Worm (Caenorhabditis elegans) whole organism, L4 larva: ENCODE results near the gene F17H10.1.
A peak's percentile ranks its signal among the peaks of the same experiment; 100 is the strongest.

Source experiments
- F44E2.7 ChIP-seq: fragments of 200-800 bp; sonication (Bioruptor generic); IDR thresholded peaks from 2 replicates; pipeline ENCODE4 v2.1.2; 2022; ENCODE audit warnings: missing genetic modification characterization, missing compliant biosample characterization
- R02D3.7 ChIP-seq: fragments of 150-350 bp; sonication (generic microtip); optimal IDR thresholded peaks from 3 replicates; lab custom pipeline; 2014; ENCODE audit warnings: missing biosample characterization, missing genetic modification characterization
- T20F7.1 ChIP-seq: fragments of 200-800 bp; sonication (Bioruptor generic); optimal IDR thresholded peaks from 2 replicates; lab custom pipeline; 2018; ENCODE audit warnings: mild to moderate bottlenecking, missing genetic modification characterization, missing compliant biosample characterization
- Y105C5A.15 ChIP-seq: fragments of 200-800 bp; sonication (Bioruptor generic); IDR thresholded peaks from 2 replicates; pipeline ENCODE4 v1.3.6; 2022; ENCODE audit warnings: missing genetic modification characterization, missing compliant biosample characterization
- Y5F2A.4 ChIP-seq: fragments of 200-800 bp; sonication (Bioruptor generic); optimal IDR thresholded peaks from 2 replicates; lab custom pipeline; 2018; ENCODE audit warnings: mild to moderate bottlenecking, missing genetic modification characterization, missing compliant biosample characterization
- aha-1 ChIP-seq: fragments of 150-350 bp; peaks from one replicate; lab custom pipeline; 2014; ENCODE audit warnings: missing biosample characterization, missing genetic modification characterization
- arid-1 ChIP-seq: fragments of 200-800 bp; sonication (Bioruptor generic); conservative IDR thresholded peaks from 2 replicates; pipeline ENCODE4 v1.3.6; 2022; ENCODE audit warnings: missing genetic modification reagents, missing genetic modification characterization, missing compliant biosample characterization
- attf-4 ChIP-seq: sonication (generic microtip); optimal IDR thresholded peaks from 3 replicates; lab custom pipeline; 2017; ENCODE audit warnings: missing biosample characterization, missing genetic modification characterization
- ceh-20 ChIP-seq: fragments of 200-800 bp; sonication (Bioruptor generic); IDR thresholded peaks from 2 replicates; pipeline ENCODE4 v1.3.6; 2022; ENCODE audit warnings: missing genetic modification reagents, missing genetic modification characterization, missing compliant biosample characterization
- ceh-28 ChIP-seq: fragments of 150-350 bp; optimal IDR thresholded peaks from 2 replicates; lab custom pipeline; 2014; ENCODE audit warnings: missing biosample characterization, missing genetic modification reagents, missing genetic modification characterization
- ceh-32 ChIP-seq: sonication (generic microtip); optimal IDR thresholded peaks from 2 replicates; lab custom pipeline; 2016; ENCODE audit warnings: mild to moderate bottlenecking, missing genetic modification characterization, missing compliant biosample characterization; ENCODE audit not compliant: poor library complexity
- daf-12 ChIP-seq: fragments of 150-350 bp; optimal IDR thresholded peaks from 2 replicates; lab custom pipeline; 2014; ENCODE audit warnings: missing biosample characterization, missing genetic modification reagents, missing genetic modification characterization
- daf-19 ChIP-seq: fragments of 200-800 bp; sonication (Bioruptor generic); conservative IDR thresholded peaks from 2 replicates; pipeline ENCODE4 v1.3.6; 2022; ENCODE audit warnings: missing genetic modification characterization, missing compliant biosample characterization
- dmd-8 ChIP-seq: fragments of 200-800 bp; sonication (Bioruptor generic); IDR thresholded peaks from 2 replicates; pipeline ENCODE4 v1.3.6; 2022; ENCODE audit warnings: missing genetic modification characterization, missing compliant biosample characterization
- egl-27 ChIP-seq: sonication (generic microtip); optimal IDR thresholded peaks from 3 replicates; lab custom pipeline; 2017; ENCODE audit warnings: missing biosample characterization, missing genetic modification reagents, missing genetic modification characterization
- fkh-10 ChIP-seq: fragments of 150-350 bp; optimal IDR thresholded peaks from 2 replicates; lab custom pipeline; 2014; ENCODE audit warnings: missing biosample characterization, missing genetic modification reagents, missing genetic modification characterization
- gei-8 ChIP-seq: fragments of 200-800 bp; sonication (Bioruptor generic); optimal IDR thresholded peaks from 2 replicates; lab custom pipeline; 2018; ENCODE audit warnings: mild to moderate bottlenecking, missing genetic modification characterization, missing compliant biosample characterization
- hlh-30 ChIP-seq: sonication (generic microtip); optimal IDR thresholded peaks from 2 replicates; lab custom pipeline; 2017; ENCODE audit warnings: antibody characterized with exemption, mild to moderate bottlenecking, missing genetic modification characterization, missing compliant biosample characterization; ENCODE audit not compliant: insufficient read depth
- hmg-1.1 ChIP-seq: fragments of 200-800 bp; sonication (Bioruptor generic); IDR thresholded peaks from 2 replicates; pipeline ENCODE4 v1.3.6; 2022; ENCODE audit warnings: missing genetic modification reagents, missing genetic modification characterization, missing compliant biosample characterization
- lin-1 ChIP-seq: fragments of 200-800 bp; sonication (Bioruptor generic); IDR thresholded peaks from 2 replicates; pipeline ENCODE4 v1.3.6; 2022; ENCODE audit warnings: missing genetic modification reagents, missing genetic modification characterization, missing compliant biosample characterization
- lin-15B ChIP-seq: fragments of 150-350 bp; sonication (generic microtip); optimal IDR thresholded peaks from 3 replicates; lab custom pipeline; 2014; ENCODE audit warnings: missing biosample characterization, missing genetic modification characterization
- lin-39 ChIP-seq: fragments of 150-350 bp; optimal IDR thresholded peaks from 2 replicates; lab custom pipeline; 2014; ENCODE audit warnings: missing biosample characterization, missing genetic modification reagents, missing genetic modification characterization
- lir-3 ChIP-seq: sonication (generic microtip); optimal IDR thresholded peaks from 2 replicates; lab custom pipeline; 2016; ENCODE audit warnings: mild to moderate bottlenecking, missing genetic modification characterization, missing compliant biosample characterization
- lsy-2 ChIP-seq, 2 experiments: fragments of 150-350 bp in 1 of 2; sonication (generic microtip) in 1 of 2; optimal IDR thresholded peaks; 2 replicates each; lab custom pipeline; 2014 to 2017; ENCODE audit warnings: missing biosample characterization in 2 of 2, missing genetic modification characterization in 2 of 2
- madf-5 ChIP-seq, 2 experiments: fragments of 200-800 bp; sonication (Bioruptor generic); IDR thresholded peaks; 2 replicates each; pipeline ENCODE4 v1.3.6; 2022; ENCODE audit warnings: missing compliant biosample characterization in 2 of 2, missing genetic modification characterization in 2 of 2
- mdl-1 ChIP-seq, 2 experiments: fragments of 150-350 bp in 1 of 2; sonication (generic microtip) in 1 of 2; optimal IDR thresholded peaks; 2 replicates each; lab custom pipeline; 2014 to 2017; ENCODE audit warnings: missing biosample characterization in 2 of 2, missing genetic modification characterization in 2 of 2
- mep-1 ChIP-seq: fragments of 150-350 bp; sonication (generic microtip); optimal IDR thresholded peaks from 3 replicates; lab custom pipeline; 2014; ENCODE audit warnings: missing biosample characterization, missing genetic modification characterization
- mes-2 ChIP-seq: sonication (generic microtip); optimal IDR thresholded peaks from 2 replicates; lab custom pipeline; 2016; ENCODE audit warnings: missing genotype, mild to moderate bottlenecking, missing genetic modification characterization, missing compliant biosample characterization; ENCODE audit not compliant: poor library complexity, severe bottlenecking
- mxl-3 ChIP-seq: fragments of 200-800 bp; sonication (Bioruptor generic); optimal IDR thresholded peaks from 2 replicates; lab custom pipeline; 2018; ENCODE audit warnings: mild to moderate bottlenecking, missing genetic modification characterization, missing compliant biosample characterization
- nhr-10 ChIP-seq: fragments of 150-350 bp; optimal IDR thresholded peaks from 2 replicates; lab custom pipeline; 2014; ENCODE audit warnings: missing biosample characterization, missing genetic modification characterization
- nhr-102 ChIP-seq: sonication (generic microtip); optimal IDR thresholded peaks from 2 replicates; lab custom pipeline; 2016; ENCODE audit warnings: mild to moderate bottlenecking, missing genetic modification characterization, moderate library complexity, missing compliant biosample characterization
- nhr-237 ChIP-seq: sonication (generic microtip); optimal IDR thresholded peaks from 2 replicates; lab custom pipeline; 2017; ENCODE audit warnings: missing biosample characterization, missing genetic modification characterization
- nhr-28 ChIP-seq: fragments of 150-350 bp; optimal IDR thresholded peaks from 2 replicates; lab custom pipeline; 2014; ENCODE audit warnings: missing biosample characterization, missing genetic modification characterization
- nhr-41 ChIP-seq: fragments of 200-800 bp; sonication (Bioruptor generic); IDR thresholded peaks from 2 replicates; pipeline ENCODE4 v1.3.6; 2022; ENCODE audit warnings: missing genetic modification reagents, missing genetic modification characterization, missing compliant biosample characterization
- nhr-48 ChIP-seq: sonication (generic microtip); optimal IDR thresholded peaks from 2 replicates; lab custom pipeline; 2016; ENCODE audit warnings: mild to moderate bottlenecking, missing genetic modification characterization, missing compliant biosample characterization
- nhr-6 ChIP-seq: fragments of 150-350 bp; optimal IDR thresholded peaks from 2 replicates; lab custom pipeline; 2014; ENCODE audit warnings: missing biosample characterization, missing genetic modification characterization
- pha-4 ChIP-seq, 2 experiments: fragments of 150-350 bp in 1 of 2; fragments of 200-800 bp in 1 of 2; sonication (Bioruptor generic) in 1 of 2; IDR thresholded peaks in 1 of 2; optimal IDR thresholded peaks in 1 of 2; 2 replicates each; pipeline versions ENCODE4 v1.3.6 to Lab custom; 2014 to 2022; ENCODE audit warnings: missing genetic modification characterization in 2 of 2, missing genetic modification reagents in 2 of 2, missing biosample characterization in 1 of 2, missing compliant biosample characterization in 1 of 2
- rbr-2 ChIP-seq: sonication (generic microtip); optimal IDR thresholded peaks from 2 replicates; lab custom pipeline; 2016; ENCODE audit warnings: missing genotype, missing genetic modification characterization, missing compliant biosample characterization
- snpc-1.2 ChIP-seq: fragments of 200-800 bp; sonication (Bioruptor generic); IDR thresholded peaks from 2 replicates; pipeline ENCODE4 v1.3.6; 2022; ENCODE audit warnings: missing genetic modification reagents, missing genetic modification characterization, missing compliant biosample characterization
- unc-62 ChIP-seq, 3 experiments: fragments of 150-350 bp in 1 of 3; sonication (generic microtip); optimal IDR thresholded peaks in 2 of 3; peaks in 1 of 3; 1 replicate in 1 of 3; 2 replicates in 2 of 3; lab custom pipeline; 2014 to 2017; ENCODE audit warnings: missing biosample characterization in 3 of 3, missing genetic modification characterization in 3 of 3, missing genetic modification reagents in 3 of 3, missing genotype in 1 of 3
- zfp-2 ChIP-seq: sonication (generic microtip); optimal IDR thresholded peaks from 2 replicates; lab custom pipeline; 2016; ENCODE audit warnings: mild to moderate bottlenecking, missing genetic modification characterization, missing compliant biosample characterization
- zip-2 ChIP-seq: fragments of 150-350 bp; optimal IDR thresholded peaks from 2 replicates; lab custom pipeline; 2014; ENCODE audit warnings: missing biosample characterization, missing genetic modification characterization

F17H10.1 gene

DNA sequence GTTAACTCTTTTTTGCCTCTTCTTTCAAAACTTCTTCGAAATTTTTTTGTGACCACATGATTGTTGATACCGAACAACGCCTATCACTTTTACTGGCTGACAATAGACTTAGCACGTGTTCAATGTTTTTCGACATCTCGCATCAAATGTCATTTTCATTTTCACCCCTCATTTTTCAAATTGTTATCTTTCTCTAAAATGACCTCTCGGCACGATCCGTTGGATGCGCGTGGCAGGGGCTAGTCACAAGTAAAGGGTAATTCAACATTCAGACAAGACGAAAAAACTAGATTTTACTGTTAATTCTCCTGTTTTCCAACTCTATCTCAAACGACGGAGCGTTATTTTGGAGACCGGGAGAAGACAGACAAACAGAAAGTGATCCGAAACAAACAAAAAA lies 8.4 kb downstream of the F17H10.1 start, which contains the start of gene F17H10.2 (continued):
- no peak for TF ChIP-seq daf-12
- no peak for TF ChIP-seq Y105C5A.15 (GFP tag; lab: Robert Waterston, UW)
- TF ChIP-seq zip-2 (tag; lab: Kevin White, UChicago) = no peak
- peak; percentile 78 for TF ChIP-seq mxl-3 (GFP tag; lab: Kevin White, UChicago)
- peak in 1 of 2 experiments; percentile 36 for TF ChIP-seq mdl-1 (tag; optimal IDR thresholded peaks at IDR 0.05; lab: Kevin White, UChicago)
- TF ChIP-seq gei-8 (GFP tag; lab: Kevin White, UChicago) = no peak
- no peak for TF ChIP-seq arid-1 (GFP tag; lab: Robert Waterston, UW)
- no peak for TF ChIP-seq lin-1
- TF ChIP-seq attf-4 (tag; lab: Kevin White, UChicago) = no peak
- no peak for TF ChIP-seq fkh-10 (GFP tag; lab: Kevin White, UChicago)
- no peak for TF ChIP-seq zfp-2
- TF ChIP-seq Y5F2A.4 (GFP tag; lab: Kevin White, UChicago) = no peak
- no peak for TF ChIP-seq hmg-1.1 (GFP tag; lab: Robert Waterston, UW)
- TF ChIP-seq lsy-2 (tag; optimal IDR thresholded peaks at IDR 0.05; lab: Kevin White, UChicago) = peak in 1 of 2 experiments; percentile 15
- no peak for TF ChIP-seq ceh-20 (GFP tag; lab: Robert Waterston, UW)
- no peak for TF ChIP-seq dmd-8 (GFP tag; lab: Robert Waterston, UW)

DNA sequence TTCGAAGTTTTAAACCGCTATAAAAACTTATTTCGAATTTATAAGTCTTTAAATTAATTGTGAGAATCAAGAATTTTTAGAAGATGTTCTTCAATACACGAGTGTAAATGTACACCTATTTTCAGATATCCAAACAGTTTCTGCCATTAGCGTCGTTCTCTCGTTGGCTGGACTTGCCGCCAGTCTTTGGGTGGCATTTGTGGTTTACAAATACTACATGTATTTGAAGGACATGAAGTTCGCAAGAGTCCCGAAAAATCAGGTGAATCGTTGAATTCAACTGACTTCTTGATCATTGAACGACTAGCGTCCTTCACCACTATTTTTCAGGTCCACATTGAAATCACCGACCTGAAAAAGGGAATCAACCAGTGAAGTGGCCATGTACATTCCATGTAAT lies 10.7 kb downstream of the F17H10.1 start:
- no peak for TF ChIP-seq ceh-20 (GFP tag; lab: Robert Waterston, UW)
- TF ChIP-seq egl-27 (tag; lab: Kevin White, UChicago) = no peak
- TF ChIP-seq R02D3.7 = no peak
- TF ChIP-seq madf-5 (GFP tag; IDR thresholded peaks at IDR 0.05; lab: Robert Waterston, UW) = no peak
- TF ChIP-seq, all 104 proteins: peak for 0

DNA sequence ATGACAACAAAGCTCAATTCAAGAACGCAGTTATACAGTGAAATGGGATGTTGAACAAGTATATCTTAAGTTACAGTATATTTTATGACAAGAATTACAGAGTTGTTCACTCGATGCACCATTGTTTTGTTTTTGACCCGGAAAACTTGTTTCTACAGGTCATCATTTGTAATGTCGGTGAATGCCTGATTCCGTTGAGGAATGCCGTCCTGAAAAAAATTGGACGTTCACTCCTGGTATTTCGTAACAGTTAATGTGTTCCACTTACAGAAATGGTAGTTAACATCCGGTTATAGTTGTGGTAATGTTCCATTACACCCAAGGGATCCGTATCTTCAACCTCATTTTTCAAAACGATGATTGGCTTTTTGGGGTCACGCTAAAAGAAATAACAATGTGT lies 11.3 kb downstream of the F17H10.1 start:
- no peak for TF ChIP-seq unc-62 (GFP tag; optimal IDR thresholded peaks at IDR 0.05 in 1 of 2; lab: Kevin White, UChicago)
- no peak for TF ChIP-seq unc-62 (tag; optimal IDR thresholded peaks at IDR 0.05; lab: Kevin White, UChicago)
- peak; percentile 83 for TF ChIP-seq aha-1 (tag; lab: Kevin White, UChicago)

ce11 chrX:13119900-13120299 lies 14.9 kb downstream of the F17H10.1 start:
- TF ChIP-seq rbr-2 (tag; lab: Kevin White, UChicago) (no peak), hlh-30 (tag; lab: Kevin White, UChicago) (peak; percentile 31), aha-1 (tag; lab: Kevin White, UChicago) (peak; percentile 48)

- TF ChIP-seq nhr-48 (tag; lab: Kevin White, UChicago) = peak; percentile 37
- peak; percentile 72 for TF ChIP-seq Y5F2A.4 (GFP tag; lab: Kevin White, UChicago)
- TF ChIP-seq snpc-1.2 (GFP tag; lab: Robert Waterston, UW) = no peak; the same call in none of the 2 replicates
- no peak for TF ChIP-seq lin-15B (tag; lab: Kevin White, UChicago)
- TF ChIP-seq pha-4 (GFP tag; IDR thresholded peaks at IDR 0.05; lab: Robert Waterston, UW) = peak; percentile 93
- no peak for TF ChIP-seq pha-4 (tag; optimal IDR thresholded peaks at IDR 0.05; lab: Kevin White, UChicago)
- peak; percentile 34 for TF ChIP-seq fkh-10 (GFP tag; lab: Kevin White, UChicago)
- peak; percentile 81 for TF ChIP-seq mep-1 (tag; lab: Kevin White, UChicago)
- no peak for TF ChIP-seq nhr-237
- no peak for TF ChIP-seq ceh-32 (tag; lab: Kevin White, UChicago)
- TF ChIP-seq nhr-10 (tag; lab: Kevin White, UChicago) = no peak
- TF ChIP-seq aha-1 (tag; lab: Kevin White, UChicago) = peak; percentile 97
- peak; percentile 65 to 93; a peak in 3 of 4 replicates for TF ChIP-seq madf-5 (GFP tag; IDR thresholded peaks at IDR 0.05; lab: Robert Waterston, UW)
- no peak for TF ChIP-seq attf-4 (tag; lab: Kevin White, UChicago)
- no peak for TF ChIP-seq F44E2.7 (GFP tag; lab: Robert Waterston, UW)
- TF ChIP-seq nhr-6 = peak; percentile 20
- peak; percentile 30 for TF ChIP-seq lir-3 (tag; lab: Kevin White, UChicago)
- TF ChIP-seq ceh-28 (tag; lab: Kevin White, UChicago) = no peak
- peak; percentile 70 for TF ChIP-seq nhr-102
- peak; percentile 70 for TF ChIP-seq hlh-30 (tag; lab: Kevin White, UChicago)
- no peak for TF ChIP-seq daf-19 (GFP tag; lab: Robert Waterston, UW)
- peak; percentile 14 for TF ChIP-seq T20F7.1 (GFP tag; lab: Kevin White, UChicago)
- TF ChIP-seq mes-2 (tag; lab: Kevin White, UChicago) = no peak
- peak; percentile 63; the same call in 1 of the 2 replicates for TF ChIP-seq nhr-41 (GFP tag; lab: Robert Waterston, UW)
- TF ChIP-seq lin-39 (tag; lab: Kevin White, UChicago) = no peak
- TF ChIP-seq nhr-28 (tag; lab: Kevin White, UChicago) = no peak
These were observed 16.1 kb downstream of the F17H10.1 start for ce11 chrX:13121104-13121503.
